Worm (Caenorhabditis elegans) whole organism, young adult: ENCODE data around the gene F01F1.11.
A peak's percentile ranks its signal among the peaks of the same experiment; 100 is the strongest.

Experiments used
- B0035.1 ChIP-seq: sonication (generic microtip); optimal IDR thresholded peaks from 2 replicates; lab custom pipeline; 2016; ENCODE audit warnings: missing genetic modification characterization, mild to moderate bottlenecking, missing compliant biosample characterization, missing genotype, missing genetic modification reagents
- B0261.1 ChIP-seq: sonication (generic microtip); optimal IDR thresholded peaks from 2 replicates; lab custom pipeline; 2016; ENCODE audit warnings: mild to moderate bottlenecking, missing genetic modification characterization, moderate library complexity, missing compliant biosample characterization
- B0336.3 ChIP-seq: fragments of 200-800 bp; sonication (Bioruptor generic); IDR thresholded peaks from 2 replicates; pipeline ENCODE4 v1.3.6; 2022; ENCODE audit warnings: missing genetic modification characterization, missing compliant biosample characterization
- C17E4.6 ChIP-seq: fragments of 200-800 bp; sonication (Bioruptor generic); IDR thresholded peaks from 2 replicates; pipeline ENCODE4 v1.3.6; 2022; ENCODE audit warnings: missing genetic modification reagents, missing genetic modification characterization, missing compliant biosample characterization
- F10E7.11 ChIP-seq: sonication (generic microtip); optimal IDR thresholded peaks from 2 replicates; lab custom pipeline; 2017; ENCODE audit warnings: mild to moderate bottlenecking, missing genetic modification characterization, moderate library complexity, missing compliant biosample characterization
- F22D6.2 ChIP-seq: sonication (generic microtip); optimal IDR thresholded peaks from 2 replicates; lab custom pipeline; 2016; ENCODE audit warnings: mild to moderate bottlenecking, missing genetic modification characterization, missing compliant biosample characterization
- F49E8.2 ChIP-seq: sonication (generic microtip); optimal IDR thresholded peaks from 3 replicates; lab custom pipeline; 2017; ENCODE audit warnings: missing genetic modification characterization, mild to moderate bottlenecking, missing compliant biosample characterization, antibody characterized with exemption, moderate library complexity; ENCODE audit not compliant: insufficient read depth
- F57C9.4 ChIP-seq: sonication (generic microtip); optimal IDR thresholded peaks from 2 replicates; lab custom pipeline; 2017; ENCODE audit warnings: mild to moderate bottlenecking, missing genetic modification characterization, missing compliant biosample characterization
- K11D2.4 ChIP-seq: fragments of 200-800 bp; sonication (Bioruptor generic); IDR thresholded peaks from 2 replicates; pipeline ENCODE4 v1.3.6; 2022; ENCODE audit warnings: missing genetic modification reagents, missing genetic modification characterization, missing compliant biosample characterization
- T07F8.4 ChIP-seq: sonication (generic microtip); optimal IDR thresholded peaks from 2 replicates; lab custom pipeline; 2016; ENCODE audit warnings: mild to moderate bottlenecking, missing genetic modification characterization, moderate library complexity, missing compliant biosample characterization
- T26A5.8 ChIP-seq: sonication (generic microtip); optimal IDR thresholded peaks from 2 replicates; lab custom pipeline; 2016; ENCODE audit warnings: missing genetic modification characterization, missing compliant biosample characterization
- Y79H2A.3 ChIP-seq: fragments of 200-800 bp; sonication (Bioruptor generic); conservative IDR thresholded peaks from 2 replicates; pipeline ENCODE4 v1.3.6; 2022; ENCODE audit warnings: missing genetic modification reagents, missing genetic modification characterization, missing compliant biosample characterization
- aptf-2 ChIP-seq: fragments of 200-800 bp; sonication (Bioruptor generic); conservative IDR thresholded peaks from 2 replicates; pipeline ENCODE4 v1.3.6; 2022; ENCODE audit warnings: missing genetic modification reagents, missing genetic modification characterization, missing compliant biosample characterization
- atf-7 ChIP-seq: sonication (generic microtip); optimal IDR thresholded peaks from 2 replicates; lab custom pipeline; 2017; ENCODE audit warnings: mild to moderate bottlenecking, missing genetic modification characterization, missing compliant biosample characterization
- cebp-1 ChIP-seq, 2 experiments: fragments of 200-800 bp in 1 of 2; sonication (Bioruptor generic) in 1 of 2; sonication (generic microtip) in 1 of 2; IDR thresholded peaks in 1 of 2; optimal IDR thresholded peaks in 1 of 2; 2 replicates each; pipeline versions ENCODE4 v1.3.6 to Lab custom; 2017 to 2022; ENCODE audit warnings: missing compliant biosample characterization in 2 of 2, missing genetic modification characterization in 2 of 2, mild to moderate bottlenecking in 1 of 2, missing genetic modification reagents in 1 of 2, moderate library complexity in 1 of 2
- ceh-100 ChIP-seq: fragments of 200-800 bp; sonication (Bioruptor generic); IDR thresholded peaks from 2 replicates; pipeline ENCODE4 v1.3.6; 2022; ENCODE audit warnings: missing genetic modification reagents, missing genetic modification characterization, missing compliant biosample characterization
- ceh-40 ChIP-seq: fragments of 200-800 bp; sonication (Bioruptor generic); IDR thresholded peaks from 2 replicates; pipeline ENCODE4 v1.3.6; 2022; ENCODE audit warnings: missing genetic modification characterization, missing compliant biosample characterization
- ceh-79 ChIP-seq: sonication (generic microtip); optimal IDR thresholded peaks from 2 replicates; lab custom pipeline; 2017; ENCODE audit warnings: mild to moderate bottlenecking, missing genetic modification characterization, missing compliant biosample characterization
- ceh-91 ChIP-seq: fragments of 200-800 bp; sonication (Bioruptor generic); IDR thresholded peaks from 2 replicates; pipeline ENCODE4 v1.3.6; 2022; ENCODE audit warnings: missing genetic modification reagents, missing genetic modification characterization, missing compliant biosample characterization
- dpff-1 ChIP-seq: sonication (generic microtip); optimal IDR thresholded peaks from 2 replicates; lab custom pipeline; 2017; ENCODE audit warnings: mild to moderate bottlenecking, missing genetic modification characterization, missing compliant biosample characterization
- egl-18 ChIP-seq: fragments of 200-800 bp; sonication (Bioruptor generic); IDR thresholded peaks from 2 replicates; pipeline ENCODE4 v1.3.6; 2022; ENCODE audit warnings: missing genetic modification reagents, missing genetic modification characterization, missing compliant biosample characterization
- egrh-3 ChIP-seq: fragments of 200-800 bp; sonication (Bioruptor generic); IDR thresholded peaks from 2 replicates; pipeline ENCODE4 v1.3.6; 2022; ENCODE audit warnings: missing genetic modification reagents, missing genetic modification characterization, missing compliant biosample characterization
- ekl-4 ChIP-seq: fragments of 200-800 bp; sonication (Bioruptor generic); IDR thresholded peaks from 2 replicates; pipeline ENCODE4 v1.3.6; 2022; ENCODE audit warnings: missing genetic modification reagents, missing genetic modification characterization, missing compliant biosample characterization
- ets-4 ChIP-seq: fragments of 200-800 bp; sonication (Bioruptor generic); optimal IDR thresholded peaks from 2 replicates; lab custom pipeline; 2018; ENCODE audit warnings: mild to moderate bottlenecking, missing genetic modification characterization, missing compliant biosample characterization
- him-1 ChIP-seq: sonication (generic microtip); optimal IDR thresholded peaks from 2 replicates; lab custom pipeline; 2016; ENCODE audit warnings: missing genotype, missing genetic modification reagents, missing genetic modification characterization, missing compliant biosample characterization
- hsf-1 ChIP-seq: fragments of 200-800 bp; sonication (Bioruptor generic); IDR thresholded peaks from 2 replicates; pipeline ENCODE4 v1.3.6; 2022; ENCODE audit warnings: missing genetic modification reagents, missing genetic modification characterization, missing compliant biosample characterization
- lin-26 ChIP-seq: fragments of 200-800 bp; sonication (Bioruptor generic); IDR thresholded peaks from 2 replicates; pipeline ENCODE4 v1.3.6; 2022; ENCODE audit warnings: missing genetic modification reagents, missing genetic modification characterization, missing compliant biosample characterization
- lin-35 ChIP-seq, 3 experiments: fragments of 150-350 bp in 2 of 3; sonication (generic microtip) in 1 of 3; optimal IDR thresholded peaks; 2 replicates each; lab custom pipeline; 2014 to 2018; ENCODE audit warnings: missing biosample characterization in 3 of 3, missing genetic modification characterization in 3 of 3, missing genetic modification reagents in 3 of 3
- mes-4 ChIP-seq: sonication (generic microtip); optimal IDR thresholded peaks from 2 replicates; lab custom pipeline; 2016; ENCODE audit warnings: missing genotype, missing genetic modification characterization, missing compliant biosample characterization
- nfya-1 ChIP-seq: sonication (generic microtip); optimal IDR thresholded peaks from 2 replicates; lab custom pipeline; 2017; ENCODE audit warnings: antibody characterized with exemption, missing compliant biosample characterization, missing genetic modification characterization, borderline replicate concordance; ENCODE audit not compliant: insufficient read depth
- nfyb-1 ChIP-seq: fragments of 200-800 bp; sonication (Bioruptor generic); IDR thresholded peaks from 2 replicates; pipeline ENCODE4 v1.3.6; 2022; ENCODE audit warnings: missing genetic modification reagents, missing genetic modification characterization, missing compliant biosample characterization
- nhr-90 ChIP-seq: sonication (generic microtip); optimal IDR thresholded peaks from 2 replicates; lab custom pipeline; 2016; ENCODE audit warnings: missing genotype, mild to moderate bottlenecking, missing genetic modification characterization, missing compliant biosample characterization
- rcor-1 ChIP-seq: fragments of 200-800 bp; sonication (Bioruptor generic); IDR thresholded peaks from 2 replicates; pipeline ENCODE4 v1.3.6; 2022; ENCODE audit warnings: missing genetic modification reagents, missing genetic modification characterization, missing compliant biosample characterization
- rec-8 ChIP-seq, 2 experiments: sonication (generic microtip); optimal IDR thresholded peaks; 2 replicates each; lab custom pipeline; 2016; ENCODE audit warnings: mild to moderate bottlenecking in 2 of 2, missing genetic modification characterization in 2 of 2, missing genetic modification reagents in 2 of 2, missing genotype in 2 of 2, missing biosample characterization in 1 of 2, missing compliant biosample characterization in 1 of 2, moderate library complexity in 1 of 2
- repo-1 ChIP-seq: sonication (generic microtip); optimal IDR thresholded peaks from 2 replicates; lab custom pipeline; 2017; ENCODE audit warnings: mild to moderate bottlenecking, missing genetic modification characterization, missing compliant biosample characterization
- sdz-38 ChIP-seq: sonication (generic microtip); optimal IDR thresholded peaks from 2 replicates; lab custom pipeline; 2016; ENCODE audit warnings: missing genotype, missing genetic modification characterization, missing compliant biosample characterization
- snpc-1.1 ChIP-seq: sonication (generic microtip); optimal IDR thresholded peaks from 2 replicates; lab custom pipeline; 2017; ENCODE audit warnings: missing genetic modification characterization, mild to moderate bottlenecking, missing compliant biosample characterization, antibody characterized with exemption, moderate library complexity, missing genotype, missing genetic modification reagents; ENCODE audit not compliant: insufficient read depth
- snpc-1.3 ChIP-seq: sonication (generic microtip); optimal IDR thresholded peaks from 2 replicates; lab custom pipeline; 2017; ENCODE audit warnings: missing genetic modification characterization, mild to moderate bottlenecking, missing compliant biosample characterization, antibody characterized with exemption, moderate library complexity, missing genotype, missing genetic modification reagents; ENCODE audit not compliant: insufficient read depth
- somi-1 ChIP-seq: fragments of 200-800 bp; sonication (Bioruptor generic); optimal IDR thresholded peaks from 2 replicates; lab custom pipeline; 2018; ENCODE audit warnings: mild to moderate bottlenecking, missing genetic modification characterization, missing compliant biosample characterization
- tbp1 ChIP-seq: fragments of 200-800 bp; sonication (Bioruptor generic); optimal IDR thresholded peaks from 2 replicates; lab custom pipeline; 2018; ENCODE audit warnings: mild to moderate bottlenecking, missing genetic modification characterization, missing compliant biosample characterization
- tbx-9 ChIP-seq: sonication (generic microtip); optimal IDR thresholded peaks from 2 replicates; lab custom pipeline; 2016; ENCODE audit warnings: borderline replicate concordance, missing genetic modification characterization, inconsistent platforms, missing compliant biosample characterization
- tlf-1 ChIP-seq: fragments of 200-800 bp; sonication (Bioruptor generic); optimal IDR thresholded peaks from 2 replicates; lab custom pipeline; 2018; ENCODE audit warnings: mild to moderate bottlenecking, missing genetic modification characterization, missing compliant biosample characterization
- unc-62 ChIP-seq: fragments of 150-350 bp; optimal IDR thresholded peaks from 2 replicates; lab custom pipeline; 2014; ENCODE audit warnings: missing biosample characterization, missing genetic modification reagents, missing genetic modification characterization
- xnd-1 ChIP-seq: sonication (generic microtip); optimal IDR thresholded peaks from 2 replicates; lab custom pipeline; 2016; ENCODE audit warnings: missing genotype, missing genetic modification reagents, missing genetic modification characterization, missing compliant biosample characterization
- zfh-2 ChIP-seq: fragments of 200-800 bp; sonication (Bioruptor generic); conservative IDR thresholded peaks from 2 replicates; pipeline ENCODE4 v1.3.6; 2022; ENCODE audit warnings: missing genetic modification reagents, missing genetic modification characterization, missing compliant biosample characterization
- ztf-18 ChIP-seq: sonication (generic microtip); optimal IDR thresholded peaks from 2 replicates; lab custom pipeline; 2016; ENCODE audit warnings: missing genotype, mild to moderate bottlenecking, missing genetic modification characterization, missing compliant biosample characterization
- ztf-25 ChIP-seq: fragments of 200-800 bp; sonication (Bioruptor generic); IDR thresholded peaks from 2 replicates; pipeline ENCODE4 v1.3.6; 2022; ENCODE audit warnings: missing genetic modification reagents, missing genetic modification characterization, missing compliant biosample characterization
- ztf-28 ChIP-seq: fragments of 200-800 bp; sonication (Bioruptor generic); IDR thresholded peaks from 2 replicates; pipeline ENCODE4 v1.3.6; 2022; ENCODE audit warnings: missing genetic modification reagents, missing genetic modification characterization, missing compliant biosample characterization

Gene F01F1.11

DNA sequence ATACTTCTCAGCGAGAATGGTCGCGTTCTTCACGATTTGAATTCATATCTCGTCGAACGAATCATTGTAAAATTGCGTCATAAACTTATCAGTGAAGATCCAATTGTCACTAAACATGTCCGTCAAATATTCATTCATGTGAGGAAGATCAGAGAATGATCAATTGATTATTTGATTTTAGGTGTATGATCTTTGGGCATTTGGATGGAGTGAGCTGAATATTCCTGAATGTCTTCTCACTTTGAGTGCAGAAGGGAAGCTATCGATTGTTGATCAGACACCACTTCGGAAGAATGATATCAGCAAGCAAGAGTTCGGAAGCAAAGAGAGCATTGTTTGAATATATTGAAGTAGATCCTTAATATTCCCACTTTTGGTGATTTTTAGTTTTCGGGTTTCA is 2.6 kb upstream of the F01F1.11 start (continued):
- peak; percentile 67 for TF ChIP-seq B0336.3 (GFP tag; lab: Robert Waterston, UW)
- TF ChIP-seq nhr-90: peak; percentile 57
- TF ChIP-seq zfh-2 (GFP tag; lab: Robert Waterston, UW): no peak
- TF ChIP-seq K11D2.4 (GFP tag; lab: Robert Waterston, UW): no peak
- TF ChIP-seq lin-35 (GFP tag; optimal IDR thresholded peaks at IDR 0.05; lab: Kevin White, UChicago): peak in 1 of 3 experiments; percentile 56
- peak; percentile 73; the same call in 1 of the 2 replicates for TF ChIP-seq lin-26 (GFP tag; lab: Robert Waterston, UW)
- TF ChIP-seq ekl-4 (GFP tag; lab: Robert Waterston, UW): peak; percentile 65
- no peak for TF ChIP-seq egl-18 (GFP tag; lab: Robert Waterston, UW)
- TF ChIP-seq tbp1 (GFP tag; lab: Kevin White, UChicago): peak; percentile 4
- TF ChIP-seq atf-7 (tag; lab: Kevin White, UChicago): peak; percentile 37
- TF ChIP-seq mes-4 (tag; lab: Kevin White, UChicago): no peak
- no peak for TF ChIP-seq ceh-79 (tag; lab: Kevin White, UChicago)
- no peak for TF ChIP-seq ceh-100 (GFP tag; lab: Robert Waterston, UW)
- TF ChIP-seq F22D6.2: no peak
- no peak for TF ChIP-seq nfya-1 (tag; lab: Kevin White, UChicago)
- peak; percentile 57 for TF ChIP-seq somi-1
- no peak for TF ChIP-seq F49E8.2 (tag; lab: Kevin White, UChicago)
- TF ChIP-seq hsf-1: no peak
- TF ChIP-seq dpff-1 (tag; lab: Kevin White, UChicago): no peak
- no peak for TF ChIP-seq ceh-40 (GFP tag; lab: Robert Waterston, UW)
- no peak for TF ChIP-seq ztf-18 (tag; lab: Kevin White, UChicago)
- TF ChIP-seq him-1: no peak
- TF ChIP-seq sdz-38 (tag; lab: Kevin White, UChicago): peak; percentile 12
- no peak for TF ChIP-seq tbx-9
- TF ChIP-seq T07F8.4 (tag; lab: Kevin White, UChicago): no peak
- no peak for TF ChIP-seq cebp-1 (GFP tag; IDR thresholded peaks at IDR 0.05; lab: Robert Waterston, UW)
- TF ChIP-seq cebp-1 (tag; optimal IDR thresholded peaks at IDR 0.05; lab: Kevin White, UChicago): peak; percentile 21
- TF ChIP-seq rcor-1: no peak
- TF ChIP-seq tlf-1 (GFP tag; lab: Kevin White, UChicago): peak; percentile 41
- TF ChIP-seq F10E7.11: no peak
- no peak for TF ChIP-seq xnd-1
- no peak for TF ChIP-seq B0035.1 (tag; lab: Kevin White, UChicago)
- TF ChIP-seq ets-4 (GFP tag; lab: Kevin White, UChicago): no peak
- no peak for TF ChIP-seq aptf-2 (GFP tag; lab: Robert Waterston, UW)
- no peak for TF ChIP-seq snpc-1.3 (tag; lab: Kevin White, UChicago)
- TF ChIP-seq ceh-91 (GFP tag; lab: Robert Waterston, UW): no peak
- no peak for TF ChIP-seq B0261.1
- TF ChIP-seq F57C9.4 (tag; lab: Kevin White, UChicago): no peak
- TF ChIP-seq C17E4.6 (GFP tag; lab: Robert Waterston, UW): no peak
- no peak for TF ChIP-seq egrh-3
- TF ChIP-seq snpc-1.1 (tag; lab: Kevin White, UChicago): no peak
- no peak for TF ChIP-seq rec-8 (tag; optimal IDR thresholded peaks at IDR 0.05; lab: Kevin White, UChicago)
- TF ChIP-seq repo-1 (tag; lab: Kevin White, UChicago): peak; percentile 60
- TF ChIP-seq ztf-28 (GFP tag; lab: Robert Waterston, UW): no peak
- no peak for TF ChIP-seq T26A5.8 (tag; lab: Kevin White, UChicago)
- no peak for TF ChIP-seq unc-62 (GFP tag; lab: Kevin White, UChicago)
- TF ChIP-seq Y79H2A.3 (GFP tag; lab: Robert Waterston, UW): no peak
- TF ChIP-seq ztf-25 (GFP tag; lab: Robert Waterston, UW): no peak
- peak; percentile 62 for TF ChIP-seq nfyb-1
